Fruit fly (Drosophila melanogaster): ENCODE results near the gene P58IPK.

P58IPK gene

DNA sequence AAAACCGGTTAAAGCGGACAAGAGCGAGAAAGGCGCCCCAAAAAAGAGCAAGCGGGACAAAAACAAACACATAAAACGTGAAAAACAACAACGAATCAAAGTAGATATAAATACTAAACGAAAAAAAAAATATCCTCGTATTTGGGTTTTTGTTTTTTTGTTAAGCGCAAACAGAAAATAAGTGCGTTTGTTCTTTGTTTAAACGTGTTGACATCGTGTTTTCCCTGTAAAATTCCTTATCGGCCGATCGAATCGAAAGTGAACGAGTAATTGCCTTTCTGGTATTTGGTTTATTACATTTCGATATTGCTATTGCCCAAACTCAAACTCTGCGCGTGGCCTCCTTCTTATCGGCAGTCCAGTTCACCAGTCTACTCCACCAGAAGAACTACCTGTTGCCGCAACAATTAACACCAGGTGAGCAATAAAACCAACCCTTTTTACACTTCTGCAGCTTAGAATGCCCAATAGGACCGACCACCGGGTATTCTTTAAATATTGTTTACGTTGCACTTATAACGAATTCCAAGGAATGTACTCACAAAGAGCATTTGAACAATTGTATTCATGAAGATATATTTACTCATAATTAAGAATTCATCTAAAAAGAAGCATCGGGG lies 5.1 kb downstream of the P58IPK start:
- TF ChIP-seq Blimp-1 (GFP tag; optimal IDR thresholded peaks at IDR 0.05) (peak; percentile 11), CG10631 (GFP tag; optimal IDR thresholded peaks at IDR 0.05) (no peak), fkh (GFP tag; optimal IDR thresholded peaks at IDR 0.05) (peak; percentile 17)

DNA sequence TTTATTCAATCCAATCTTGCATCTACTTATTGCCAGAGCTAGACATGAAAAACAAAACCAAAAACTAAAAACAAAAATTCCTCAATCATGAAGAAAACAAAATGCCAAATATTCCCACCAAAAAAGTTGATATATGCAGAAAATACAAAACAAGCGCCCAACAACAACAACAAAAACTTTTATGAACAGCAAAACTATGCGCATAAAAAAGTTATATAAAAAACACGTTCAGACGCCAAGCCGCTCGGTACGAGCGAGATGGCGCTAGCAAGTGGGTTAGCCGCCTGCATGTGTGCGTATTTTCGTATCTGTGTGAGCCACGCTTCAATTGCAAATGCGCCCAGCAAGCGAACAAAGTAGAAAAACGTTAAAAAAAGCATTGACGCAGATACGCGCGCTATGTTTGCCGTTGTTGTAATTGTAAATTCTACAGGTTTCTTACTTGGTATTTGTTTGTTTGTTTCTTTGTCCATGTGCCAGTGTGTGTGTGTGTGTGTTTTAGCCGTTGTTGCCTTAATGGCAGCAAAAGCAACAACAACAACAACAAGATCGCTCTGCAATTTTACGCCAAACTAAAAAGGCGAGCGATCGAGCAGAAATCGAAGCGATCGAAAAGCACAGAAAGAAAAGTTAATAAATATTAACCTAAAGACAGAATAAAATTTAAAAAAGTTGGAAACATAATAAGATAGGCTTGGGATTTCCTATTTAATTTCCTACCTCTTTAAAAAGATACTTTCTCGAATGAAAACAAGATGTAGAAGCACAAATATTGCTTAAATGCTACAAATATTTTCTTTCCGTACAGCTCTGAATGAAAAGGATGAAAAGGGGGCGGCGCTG lies 6.9 kb downstream of the P58IPK start:
- TF ChIP-seq OdsH (GFP tag; optimal IDR thresholded peaks at IDR 0.05): peak; percentile 72
- TF ChIP-seq ss (GFP tag; optimal IDR thresholded peaks at IDR 0.05): peak; percentile 48 to 69
- peak; percentile 38; the same call in 1 of the 2 replicates for TF ChIP-seq CG11294 (GFP tag; IDR thresholded peaks at IDR 0.05)
- no peak for TF ChIP-seq CG31627 (GFP tag; optimal IDR thresholded peaks at IDR 0.05)
- TF ChIP-seq topi (GFP tag; optimal IDR thresholded peaks at IDR 0.05): peak; percentile 4
- TF ChIP-seq Ets21C (GFP tag; optimal IDR thresholded peaks at IDR 0.05): no peak
- TF ChIP-seq spab (GFP tag; optimal IDR thresholded peaks at IDR 0.05): peak; percentile 66
- TF ChIP-seq salr (GFP tag; optimal IDR thresholded peaks at IDR 0.05): peak; percentile 38 to 78
- TF ChIP-seq CG16779 (tag; optimal IDR thresholded peaks at IDR 0.05): peak; percentile 48
- peak; percentile 60 for TF ChIP-seq Sox14 (GFP tag; optimal IDR thresholded peaks at IDR 0.05)
- TF ChIP-seq CG11762 (GFP tag; optimal IDR thresholded peaks at IDR 0.05; ENCODE audit: insufficient read depth): peak; percentile 42
- peak; percentile 39 for TF ChIP-seq fkh (GFP tag; optimal IDR thresholded peaks at IDR 0.05)
- peak; percentile 51 for TF ChIP-seq CG8632 (GFP tag; optimal IDR thresholded peaks at IDR 0.05)
- TF ChIP-seq Smox (GFP tag; optimal IDR thresholded peaks at IDR 0.05): no peak
- peak; percentile 65 for TF ChIP-seq fd59A (GFP tag; optimal IDR thresholded peaks at IDR 0.05)
- no peak for TF ChIP-seq CG11902 (GFP tag; optimal IDR thresholded peaks at IDR 0.05)
- peak; percentile 88 for TF ChIP-seq eg (GFP tag; IDR thresholded peaks at IDR 0.05)
- TF ChIP-seq Eip75B (GFP tag; optimal IDR thresholded peaks at IDR 0.05): peak; percentile 68
- peak; percentile 9 for TF ChIP-seq esn (GFP tag; optimal IDR thresholded peaks at IDR 0.05)
- no peak for TF ChIP-seq vri (GFP tag; optimal IDR thresholded peaks at IDR 0.05)
- TF ChIP-seq net (GFP tag; optimal IDR thresholded peaks at IDR 0.05): peak; percentile 78
- TF ChIP-seq CG32006 (GFP tag; optimal IDR thresholded peaks at IDR 0.05): peak; percentile 79
- TF ChIP-seq Eip78C (GFP tag): peak; percentile 95
- TF ChIP-seq CG6808 (GFP tag; optimal IDR thresholded peaks at IDR 0.05): peak; percentile 63
- TF ChIP-seq CG3919 (GFP tag; optimal IDR thresholded peaks at IDR 0.05): peak; percentile 78
- TF ChIP-seq Met (GFP tag; optimal IDR thresholded peaks at IDR 0.05): no peak
- peak; percentile 69 for TF ChIP-seq achi (GFP tag; optimal IDR thresholded peaks at IDR 0.05)
- peak; percentile 70 for TF ChIP-seq Gug (GFP tag; IDR thresholded peaks at IDR 0.05)
- TF ChIP-seq CG10631 (GFP tag; optimal IDR thresholded peaks at IDR 0.05): peak; percentile 80
- peak; percentile 90 for TF ChIP-seq CG3032 (tag; optimal IDR thresholded peaks at IDR 0.05)
- no peak for TF ChIP-seq CG4318 (GFP tag; optimal IDR thresholded peaks at IDR 0.05)
- no peak for TF ChIP-seq Sox102F (GFP tag; optimal IDR thresholded peaks at IDR 0.05)
- TF ChIP-seq Hr38 (GFP tag; optimal IDR thresholded peaks at IDR 0.05): no peak
- TF ChIP-seq CG10669 (GFP tag; optimal IDR thresholded peaks at IDR 0.05): peak; percentile 79
- TF ChIP-seq CG6792 (GFP tag; optimal IDR thresholded peaks at IDR 0.05): peak; percentile 48
- TF ChIP-seq cyc (GFP tag; optimal IDR thresholded peaks at IDR 0.05): no peak
- TF ChIP-seq dsx (GFP tag; optimal IDR thresholded peaks at IDR 0.05; ENCODE audit: poor library complexity, severe bottlenecking): peak; percentile 82
- TF ChIP-seq CG6163 (GFP tag; IDR thresholded peaks at IDR 0.05): peak; percentile 92
- no peak for TF ChIP-seq CG6854 (GFP tag; optimal IDR thresholded peaks at IDR 0.05)
- TF ChIP-seq CG15336 (GFP tag; IDR thresholded peaks at IDR 0.05): peak; percentile 90
- no peak for TF ChIP-seq lz (GFP tag; optimal IDR thresholded peaks at IDR 0.05)
- TF ChIP-seq CG8319 (GFP tag; optimal IDR thresholded peaks at IDR 0.05): peak; percentile 11
- no peak for TF ChIP-seq fd85E (GFP tag; optimal IDR thresholded peaks at IDR 0.05)
- peak; percentile 40 for TF ChIP-seq CG1621 (tag; optimal IDR thresholded peaks at IDR 0.05)
- TF ChIP-seq pdm3 (GFP tag; optimal IDR thresholded peaks at IDR 0.05): peak; percentile 66
